Worm (Caenorhabditis elegans): ENCODE measurements around the gene nadk-1.

Gene nadk-1

DNA sequence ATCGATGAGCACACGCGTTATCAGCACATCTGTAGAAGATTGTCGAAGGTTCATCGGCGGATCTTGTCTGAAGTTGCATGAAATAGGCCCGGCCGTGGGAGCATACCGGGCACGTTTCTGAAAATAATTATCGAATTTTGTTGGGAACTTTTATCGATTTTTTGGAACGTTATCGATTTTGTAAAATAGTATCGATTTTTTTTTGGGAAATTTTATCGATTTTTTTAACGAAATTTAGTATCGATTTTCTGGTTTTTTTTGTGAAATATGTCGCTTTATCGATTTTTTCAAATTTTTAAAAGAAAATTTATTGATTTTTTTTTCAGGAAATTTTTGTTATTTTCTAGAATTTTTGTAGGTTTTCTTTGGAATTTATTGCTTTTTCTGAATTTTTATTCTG, 48.2 kb upstream of the nadk-1 start:
- TF ChIP-seq nhr-27 (tag; optimal IDR thresholded peaks at IDR 0.05): no peak
- TF ChIP-seq bed-1 (GFP tag; IDR thresholded peaks at IDR 0.05): no peak
- no peak for TF ChIP-seq ztf-26 (tag; optimal IDR thresholded peaks at IDR 0.05)
- no peak for TF ChIP-seq ets-4 (GFP tag; optimal IDR thresholded peaks at IDR 0.05)
- no peak for TF ChIP-seq Y95B8A.8 (GFP tag; IDR thresholded peaks at IDR 0.05)
- no peak for TF ChIP-seq ceh-100 (GFP tag; IDR thresholded peaks at IDR 0.05)
- no peak for TF ChIP-seq ceh-91 (GFP tag; IDR thresholded peaks at IDR 0.05)
- no peak for TF ChIP-seq mxl-1 (tag; optimal IDR thresholded peaks at IDR 0.05)
- TF ChIP-seq snpc-1.1 (tag; optimal IDR thresholded peaks at IDR 0.05; ENCODE audit: insufficient read depth): no peak
- TF ChIP-seq B0035.1 (tag; optimal IDR thresholded peaks at IDR 0.05): no peak
- TF ChIP-seq pbrm-1 (GFP tag; IDR thresholded peaks at IDR 0.05): no peak
- TF ChIP-seq Y79H2A.3 (GFP tag; conservative IDR thresholded peaks at IDR 0.05): no peak
- TF ChIP-seq T26A5.8 (tag; optimal IDR thresholded peaks at IDR 0.05): no peak
- TF ChIP-seq B0261.1 (tag; optimal IDR thresholded peaks at IDR 0.05): no peak
- no peak for TF ChIP-seq F37B4.10 (GFP tag; IDR thresholded peaks at IDR 0.05)
- TF ChIP-seq B0019.2 (GFP tag; conservative IDR thresholded peaks at IDR 0.05): no peak
- no peak for TF ChIP-seq hsf-1 (GFP tag; IDR thresholded peaks at IDR 0.05)

ce11 chrIV:1409941-1410340, 46.9 kb upstream of the nadk-1 start, which contains the start of gene rpc-11:
TSS of gene rpc-11 (minus strand) at chrIV:1410041.
- TF ChIP-seq F23B12.7 (tag; optimal IDR thresholded peaks at IDR 0.05; ENCODE audit: insufficient read depth): no peak
- TF ChIP-seq hlh-12 (tag; optimal IDR thresholded peaks at IDR 0.05): no peak

ce11 chrIV:1419795-1420509, 36.9 kb upstream of the nadk-1 start, which contains the start of gene Y77E11A.7:
TSS of gene Y77E11A.7 (minus strand) at chrIV:1419849.
- TF ChIP-seq lsy-27 (tag; optimal IDR thresholded peaks at IDR 0.05; ENCODE audit: borderline replicate concordance, insufficient read depth): no peak
- peak; percentile 96 for TF ChIP-seq madf-6 (GFP tag; IDR thresholded peaks at IDR 0.05)
- TF ChIP-seq hmg-20 (GFP tag; IDR thresholded peaks at IDR 0.05): no peak
- no peak for TF ChIP-seq sdz-38 (tag; optimal IDR thresholded peaks at IDR 0.05)
- peak; percentile 14 for TF ChIP-seq him-1 (tag; optimal IDR thresholded peaks at IDR 0.05)
- peak; percentile 86 for TF ChIP-seq nhr-80 (tag; optimal IDR thresholded peaks at IDR 0.05)
- no peak for TF ChIP-seq F39B2.1 (GFP tag; IDR thresholded peaks at IDR 0.05)
- no peak for TF ChIP-seq B0035.1 (tag; optimal IDR thresholded peaks at IDR 0.05)
- no peak for TF ChIP-seq efl-1 (GFP tag; optimal IDR thresholded peaks at IDR 0.05)
- TF ChIP-seq xnd-1 (tag; optimal IDR thresholded peaks at IDR 0.05): peak; percentile 92
- peak; percentile 42; the same call in 1 of the 2 replicates for TF ChIP-seq lir-1 (GFP tag; conservative IDR thresholded peaks at IDR 0.05)
- TF ChIP-seq tbp1 (GFP tag; optimal IDR thresholded peaks at IDR 0.05): peak; percentile 1
- TF ChIP-seq rpc-1 (optimal IDR thresholded peaks at IDR 0.05): no peak
- TF ChIP-seq rpc-1 (tag; optimal IDR thresholded peaks at IDR 0.05): no peak
- TF ChIP-seq ets-4 (GFP tag; optimal IDR thresholded peaks at IDR 0.05): no peak
- no peak for TF ChIP-seq Y53F4B.3 (GFP tag; IDR thresholded peaks at IDR 0.05)
- TF ChIP-seq unc-130 (GFP tag; optimal IDR thresholded peaks at IDR 0.05): no peak
- peak; percentile 68 for TF ChIP-seq lin-54 (GFP tag; optimal IDR thresholded peaks at IDR 0.05)
- TF ChIP-seq B0336.3 (GFP tag; IDR thresholded peaks at IDR 0.05): peak; percentile 71
- no peak for TF ChIP-seq dpl-1 (GFP tag; optimal IDR thresholded peaks at IDR 0.05)
- peak; percentile 26 for TF ChIP-seq athp-1 (tag; optimal IDR thresholded peaks at IDR 0.05)
- no peak for TF ChIP-seq cebp-2 (GFP tag; IDR thresholded peaks at IDR 0.05)
- TF ChIP-seq Y95B8A.8 (GFP tag; IDR thresholded peaks at IDR 0.05): 0 out of 2 replicates have a peak, but pooled peaks have one; percentile 10
- TF ChIP-seq chd-7 (tag; optimal IDR thresholded peaks at IDR 0.05): no peak
- TF ChIP-seq Y53G8AR.9 (GFP tag; conservative IDR thresholded peaks at IDR 0.05): no peak
- peak in 1 of 3 experiments; percentile 82 for TF ChIP-seq lin-35 (GFP tag; optimal IDR thresholded peaks at IDR 0.05)
- TF ChIP-seq B0261.1 (tag; optimal IDR thresholded peaks at IDR 0.05): no peak
- no peak for TF ChIP-seq nfya-1 (tag; optimal IDR thresholded peaks at IDR 0.05; ENCODE audit: borderline replicate concordance, insufficient read depth)
- TF ChIP-seq egrh-3 (GFP tag; IDR thresholded peaks at IDR 0.05): peak; percentile 66
- no peak for TF ChIP-seq snpc-4 (GFP tag; optimal IDR thresholded peaks at IDR 0.05)
- TF ChIP-seq snpc-4 (tag; optimal IDR thresholded peaks at IDR 0.05): peak in 2 of 4 experiments; percentile 42 to 57
